Worm (Caenorhabditis elegans): Measurements from ENCODE around the gene T05C1.3.

DNA sequence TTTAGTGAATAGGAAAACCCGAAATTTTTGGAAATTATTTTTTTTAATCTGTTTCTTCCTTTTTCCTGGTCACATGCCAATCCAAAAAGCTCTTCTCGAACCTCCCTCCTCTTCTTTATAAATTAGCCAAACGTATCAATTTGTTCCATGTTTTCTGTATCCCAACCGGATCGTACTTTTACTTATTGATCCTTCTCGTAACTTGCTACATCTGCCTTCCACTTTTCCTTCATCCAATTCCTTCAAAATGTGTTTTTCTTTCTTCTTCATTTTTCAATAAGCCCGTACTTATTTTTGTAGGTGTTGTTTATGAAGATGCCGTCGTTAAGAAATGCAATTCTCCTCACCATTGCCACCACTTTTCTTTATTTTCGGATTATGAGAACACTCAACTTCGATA is 22.7 kb upstream of the T05C1.3 start, which contains the start of gene cyp-23A1:
- no peak for TF ChIP-seq pag-3 (tag; optimal IDR thresholded peaks at IDR 0.05; ENCODE audit: borderline replicate concordance, insufficient read depth)
- no peak for TF ChIP-seq jun-1 (tag; optimal IDR thresholded peaks at IDR 0.05)
- no peak for TF ChIP-seq lin-39 (tag; optimal IDR thresholded peaks at IDR 0.05)
- TF ChIP-seq nhr-12 (tag; optimal IDR thresholded peaks at IDR 0.05) = no peak
- TF ChIP-seq zag-1 (tag; optimal IDR thresholded peaks at IDR 0.05) = no peak
- TF ChIP-seq nhr-76 (tag; optimal IDR thresholded peaks at IDR 0.05) = no peak
- no peak for TF ChIP-seq sptf-1 (tag; optimal IDR thresholded peaks at IDR 0.05)
- TF ChIP-seq ceh-88 (GFP tag; IDR thresholded peaks at IDR 0.05) = no peak
- TF ChIP-seq ama-1 (optimal IDR thresholded peaks at IDR 0.05) = no peak

All from whole organism, L1 larva.